Worm (Caenorhabditis elegans): ENCODE data around the gene Y38C1AA.7.

Y38C1AA.7 gene

DNA sequence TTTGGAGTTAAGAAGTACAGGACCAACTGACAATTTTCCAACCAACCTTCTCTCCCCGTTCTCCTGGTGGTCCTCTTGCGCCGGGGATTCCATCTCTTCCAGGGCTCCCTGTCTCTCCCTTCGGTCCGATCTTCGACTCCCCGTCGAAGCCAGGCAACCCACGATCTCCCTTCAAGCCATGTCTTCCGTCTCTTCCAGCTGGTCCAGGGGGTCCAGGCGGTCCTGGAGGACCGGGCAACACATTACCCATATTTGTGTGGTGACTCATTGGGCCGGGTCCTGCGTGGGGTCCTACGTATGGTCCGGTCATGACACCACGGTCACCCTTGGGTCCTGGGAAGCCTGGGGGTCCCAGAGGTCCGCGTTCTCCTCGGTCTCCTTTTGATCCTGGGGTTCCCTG is 17.7 kb upstream of the Y38C1AA.7 start:
- TF ChIP-seq C08G9.2 (tag; optimal IDR thresholded peaks at IDR 0.05) = peak; percentile 35
- TF ChIP-seq ceh-6 (GFP tag; optimal IDR thresholded peaks at IDR 0.05) = no peak
- TF ChIP-seq hlh-8 (tag; optimal IDR thresholded peaks at IDR 0.05) = no peak
- TF ChIP-seq hlh-30 (tag; optimal IDR thresholded peaks at IDR 0.05; ENCODE audit: insufficient read depth) = no peak
- no peak for TF ChIP-seq rnt-1 (tag; optimal IDR thresholded peaks at IDR 0.05)
- TF ChIP-seq F13H6.1 (tag; optimal IDR thresholded peaks at IDR 0.05) = no peak

DNA sequence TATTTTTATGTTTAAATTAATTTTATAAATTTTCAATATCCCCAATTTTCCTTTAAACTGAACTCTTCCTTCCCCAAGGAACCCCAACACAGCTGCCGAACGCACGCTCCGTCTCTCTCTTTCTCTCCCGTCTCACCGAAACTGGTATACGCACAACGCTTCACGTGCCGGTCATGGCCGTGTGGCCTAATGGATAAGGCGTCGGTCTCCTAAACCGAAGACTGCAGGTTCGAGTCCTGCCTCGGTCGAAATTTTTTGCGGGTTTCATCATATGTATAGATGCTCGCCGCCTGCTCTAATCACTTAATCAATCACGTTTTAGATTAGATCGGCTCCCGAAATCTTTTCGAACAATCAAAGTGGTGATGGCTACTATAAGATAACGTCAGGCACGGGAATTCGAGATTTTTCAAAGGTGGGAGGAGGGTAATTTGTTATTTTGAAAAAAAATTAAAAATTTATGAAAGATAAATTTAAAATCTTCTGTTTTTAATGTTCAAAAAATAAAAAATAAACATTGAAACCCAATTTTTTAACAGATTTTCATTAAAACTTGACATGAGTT is 14.9 kb upstream of the Y38C1AA.7 start:
- TF ChIP-seq hlh-8 (tag; optimal IDR thresholded peaks at IDR 0.05) (peak; percentile 53), lin-11 (tag; optimal IDR thresholded peaks at IDR 0.05) (peak; percentile 90), ceh-45 (GFP tag; IDR thresholded peaks at IDR 0.05) (peak; percentile 76), mec-3 (tag; optimal IDR thresholded peaks at IDR 0.05; ENCODE audit: borderline replicate concordance) (peak; percentile 72), sox-2 (GFP tag; IDR thresholded peaks at IDR 0.05) (peak; percentile 88), elt-4 (tag; optimal IDR thresholded peaks at IDR 0.05) (no peak), hlh-15 (tag; optimal IDR thresholded peaks at IDR 0.05) (peak; percentile 84), ama-1 (optimal IDR thresholded peaks at IDR 0.05) (no peak), fax-1 (tag; optimal IDR thresholded peaks at IDR 0.05) (peak; percentile 85), npax-4 (tag; optimal IDR thresholded peaks at IDR 0.05) (peak; percentile 68), pag-3 (tag; optimal IDR thresholded peaks at IDR 0.05; ENCODE audit: borderline replicate concordance) (peak; percentile 14), elt-2 (tag; optimal IDR thresholded peaks at IDR 0.05) (peak; percentile 96), pha-2 (tag; optimal IDR thresholded peaks at IDR 0.05) (peak; percentile 93), T23F11.4 (GFP tag; optimal IDR thresholded peaks at IDR 0.05) (peak; percentile 93), C08G9.2 (tag; optimal IDR thresholded peaks at IDR 0.05) (peak; percentile 81), dve-1 (tag; optimal IDR thresholded peaks at IDR 0.05) (peak; percentile 71), fkh-6 (tag; optimal IDR thresholded peaks at IDR 0.05) (peak; percentile 90), ceh-31 (tag; optimal IDR thresholded peaks at IDR 0.05) (peak; percentile 80), sox-4 (tag; optimal IDR thresholded peaks at IDR 0.05) (peak; percentile 92), ceh-48 (tag; optimal IDR thresholded peaks at IDR 0.05) (peak; percentile 87), ceh-2 (tag; optimal IDR thresholded peaks at IDR 0.05) (peak; percentile 73), K09A11.1 (tag; optimal IDR thresholded peaks at IDR 0.05; ENCODE audit: insufficient read depth) (peak; percentile 82), ref-2 (tag; optimal IDR thresholded peaks at IDR 0.05) (peak; percentile 89), pros-1 (tag; optimal IDR thresholded peaks at IDR 0.05) (peak; percentile 7), pat-9 (tag; optimal IDR thresholded peaks at IDR 0.05) (peak; percentile 95), lim-6 (tag; optimal IDR thresholded peaks at IDR 0.05) (no peak), ceh-6 (GFP tag; optimal IDR thresholded peaks at IDR 0.05) (peak; percentile 94), hlh-13 (GFP tag; optimal IDR thresholded peaks at IDR 0.05) (peak; percentile 79), ceh-18 (tag; optimal IDR thresholded peaks at IDR 0.05) (peak; percentile 70), tbx-7 (tag; optimal IDR thresholded peaks at IDR 0.05) (peak; percentile 40), ceh-30 (tag; optimal IDR thresholded peaks at IDR 0.05) (no peak), madf-2 (tag; optimal IDR thresholded peaks at IDR 0.05) (peak; percentile 88), unc-42 (tag; optimal IDR thresholded peaks at IDR 0.05) (peak; percentile 42), ceh-34 (tag; optimal IDR thresholded peaks at IDR 0.05) (peak; percentile 91), C38D4.7 (GFP tag; optimal IDR thresholded peaks at IDR 0.05) (peak; percentile 88), Y22D7AL.16 (tag; optimal IDR thresholded peaks at IDR 0.05) (peak; percentile 92), rnt-1 (tag; optimal IDR thresholded peaks at IDR 0.05) (peak; percentile 92), syd-9 (tag; optimal IDR thresholded peaks at IDR 0.05) (peak; percentile 88), nfya-1 (tag; optimal IDR thresholded peaks at IDR 0.05) (peak; percentile 72), odd-2 (tag; optimal IDR thresholded peaks at IDR 0.05) (peak; percentile 68), ets-4 (tag; optimal IDR thresholded peaks at IDR 0.05) (no peak), F13H6.1 (tag; optimal IDR thresholded peaks at IDR 0.05) (peak; percentile 75), ceh-9 (tag; optimal IDR thresholded peaks at IDR 0.05) (peak; percentile 72), che-1 (tag; optimal IDR thresholded peaks at IDR 0.05) (peak; percentile 94), ztf-16 (tag; optimal IDR thresholded peaks at IDR 0.05) (peak; percentile 90), pax-1 (tag; optimal IDR thresholded peaks at IDR 0.05) (no peak), tbx-2 (tag; optimal IDR thresholded peaks at IDR 0.05) (peak; percentile 92), ttx-3 (tag; optimal IDR thresholded peaks at IDR 0.05) (peak; percentile 93)
